Worm (Caenorhabditis elegans) whole organism, mixed stage, embryonic: ENCODE data around the gene daf-6.

ENCODE experiments used
- nhr-237 ChIP-seq: fragments of 150-350 bp; optimal IDR thresholded peaks from 2 replicates; lab custom pipeline; 2014; ENCODE audit warnings: missing biosample characterization, missing genetic modification characterization
- pha-4 ChIP-seq: fragments of 150-350 bp; optimal IDR thresholded peaks from 2 replicates; lab custom pipeline; 2018; ENCODE audit warnings: missing biosample characterization, missing genetic modification reagents, missing genetic modification characterization
- unc-62 ChIP-seq: fragments of 150-350 bp; optimal IDR thresholded peaks from 2 replicates; lab custom pipeline; 2014; ENCODE audit warnings: missing biosample characterization, missing genetic modification reagents, missing genetic modification characterization

DNA sequence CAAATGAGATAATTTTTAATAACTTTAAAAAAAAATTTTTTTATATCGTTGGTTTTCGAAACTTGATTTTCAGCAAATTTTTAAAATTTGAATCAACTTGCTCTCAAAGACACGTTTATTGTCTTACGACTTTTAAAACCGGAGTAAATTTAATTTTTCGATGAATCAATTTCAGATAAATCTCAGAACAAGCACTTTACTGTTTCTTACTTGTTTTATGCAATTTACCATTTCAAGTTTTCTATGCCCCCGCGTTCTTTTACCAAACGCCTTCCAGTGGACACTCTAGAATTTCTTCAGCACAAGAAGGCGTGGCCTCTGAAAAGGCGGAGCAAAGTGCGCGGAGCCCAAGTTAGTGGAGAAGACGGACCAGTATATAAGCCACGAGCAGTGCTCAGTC, 7.2 kb upstream of the daf-6 start, which contains the start of gene flp-8:
- TF ChIP-seq pha-4 (tag; lab: Kevin White, UChicago): no peak
- TF ChIP-seq unc-62 (GFP tag; lab: Kevin White, UChicago): no peak
- TF ChIP-seq nhr-237: no peak
